Worm (Caenorhabditis elegans) whole organism, young adult: Measurements from ENCODE around the gene timm-17B.1.

Source experiments
- B0261.1 ChIP-seq: sonication (generic microtip); optimal IDR thresholded peaks from 2 replicates; lab custom pipeline; 2016; ENCODE audit warnings: mild to moderate bottlenecking, missing genetic modification characterization, moderate library complexity, missing compliant biosample characterization
- D2030.7 ChIP-seq: fragments of 200-800 bp; sonication (Bioruptor generic); IDR thresholded peaks from 2 replicates; pipeline ENCODE4 v1.3.6; 2022; ENCODE audit warnings: missing genetic modification reagents, missing genetic modification characterization, missing compliant biosample characterization
- F52B5.7 ChIP-seq: sonication (generic microtip); optimal IDR thresholded peaks from 2 replicates; lab custom pipeline; 2016; ENCODE audit warnings: mild to moderate bottlenecking, missing genetic modification characterization, missing compliant biosample characterization
- K11D2.4 ChIP-seq: fragments of 200-800 bp; sonication (Bioruptor generic); IDR thresholded peaks from 2 replicates; pipeline ENCODE4 v1.3.6; 2022; ENCODE audit warnings: missing genetic modification reagents, missing genetic modification characterization, missing compliant biosample characterization
- Y56A3A.18 ChIP-seq: fragments of 200-800 bp; sonication (Bioruptor generic); IDR thresholded peaks from 2 replicates; pipeline ENCODE4 v1.3.6; 2022; ENCODE audit warnings: missing genetic modification reagents, missing genetic modification characterization, missing compliant biosample characterization
- aptf-3 ChIP-seq: fragments of 200-800 bp; sonication (Bioruptor generic); IDR thresholded peaks from 2 replicates; pipeline ENCODE4 v1.3.6; 2022; ENCODE audit warnings: missing genetic modification characterization, missing compliant biosample characterization
- attf-3 ChIP-seq: fragments of 200-800 bp; sonication (Bioruptor generic); conservative IDR thresholded peaks from 2 replicates; pipeline ENCODE4 v1.3.6; 2022; ENCODE audit warnings: missing genetic modification reagents, missing genetic modification characterization, missing compliant biosample characterization
- attf-5 ChIP-seq: fragments of 200-800 bp; sonication (Bioruptor generic); optimal IDR thresholded peaks from 2 replicates; lab custom pipeline; 2018; ENCODE audit warnings: mild to moderate bottlenecking, missing genetic modification characterization, missing compliant biosample characterization
- bed-1 ChIP-seq: fragments of 200-800 bp; sonication (Bioruptor generic); IDR thresholded peaks from 2 replicates; pipeline ENCODE4 v1.3.6; 2022; ENCODE audit warnings: missing genetic modification reagents, missing genetic modification characterization, missing compliant biosample characterization
- cebp-1 ChIP-seq, 2 experiments: fragments of 200-800 bp in 1 of 2; sonication (Bioruptor generic) in 1 of 2; sonication (generic microtip) in 1 of 2; IDR thresholded peaks in 1 of 2; optimal IDR thresholded peaks in 1 of 2; 2 replicates each; pipeline versions ENCODE4 v1.3.6 to Lab custom; 2017 to 2022; ENCODE audit warnings: missing compliant biosample characterization in 2 of 2, missing genetic modification characterization in 2 of 2, mild to moderate bottlenecking in 1 of 2, missing genetic modification reagents in 1 of 2, moderate library complexity in 1 of 2
- cebp-2 ChIP-seq: fragments of 200-800 bp; sonication (Bioruptor generic); IDR thresholded peaks from 2 replicates; pipeline ENCODE4 v1.3.6; 2022; ENCODE audit warnings: missing genetic modification characterization, missing compliant biosample characterization
- ceh-27 ChIP-seq: fragments of 200-800 bp; sonication (Bioruptor generic); optimal IDR thresholded peaks from 2 replicates; lab custom pipeline; 2018; ENCODE audit warnings: mild to moderate bottlenecking, missing genetic modification characterization, moderate library complexity, missing compliant biosample characterization
- ceh-58 ChIP-seq: fragments of 200-800 bp; sonication (Bioruptor generic); IDR thresholded peaks from 2 replicates; pipeline ENCODE4 v1.3.6; 2022; ENCODE audit warnings: missing genetic modification characterization, missing compliant biosample characterization
- chd-7 ChIP-seq: sonication (generic microtip); optimal IDR thresholded peaks from 2 replicates; lab custom pipeline; 2016; ENCODE audit warnings: mild to moderate bottlenecking, missing genetic modification characterization, moderate library complexity, missing compliant biosample characterization
- die-1 ChIP-seq: sonication (generic microtip); optimal IDR thresholded peaks from 2 replicates; lab custom pipeline; 2016; ENCODE audit warnings: missing genotype, mild to moderate bottlenecking, missing genetic modification characterization, missing compliant biosample characterization
- dox-1 ChIP-seq: fragments of 200-800 bp; sonication (Bioruptor generic); IDR thresholded peaks from 2 replicates; pipeline ENCODE4 v1.3.6; 2022; ENCODE audit warnings: missing genetic modification reagents, missing genetic modification characterization, missing compliant biosample characterization
- dpl-1 ChIP-seq: fragments of 150-350 bp; optimal IDR thresholded peaks from 2 replicates; lab custom pipeline; 2014; ENCODE audit warnings: missing biosample characterization, missing genetic modification reagents, missing genetic modification characterization
- egl-18 ChIP-seq: fragments of 200-800 bp; sonication (Bioruptor generic); IDR thresholded peaks from 2 replicates; pipeline ENCODE4 v1.3.6; 2022; ENCODE audit warnings: missing genetic modification reagents, missing genetic modification characterization, missing compliant biosample characterization
- egrh-3 ChIP-seq: fragments of 200-800 bp; sonication (Bioruptor generic); IDR thresholded peaks from 2 replicates; pipeline ENCODE4 v1.3.6; 2022; ENCODE audit warnings: missing genetic modification reagents, missing genetic modification characterization, missing compliant biosample characterization
- ekl-4 ChIP-seq: fragments of 200-800 bp; sonication (Bioruptor generic); IDR thresholded peaks from 2 replicates; pipeline ENCODE4 v1.3.6; 2022; ENCODE audit warnings: missing genetic modification reagents, missing genetic modification characterization, missing compliant biosample characterization
- him-1 ChIP-seq: sonication (generic microtip); optimal IDR thresholded peaks from 2 replicates; lab custom pipeline; 2016; ENCODE audit warnings: missing genotype, missing genetic modification reagents, missing genetic modification characterization, missing compliant biosample characterization
- hrde-1 ChIP-seq: sonication (generic microtip); optimal IDR thresholded peaks from 2 replicates; lab custom pipeline; 2016; ENCODE audit warnings: missing genetic modification characterization, mild to moderate bottlenecking, missing compliant biosample characterization, moderate library complexity, missing genotype, missing genetic modification reagents, borderline replicate concordance
- lag-1 ChIP-seq: fragments of 200-800 bp; sonication (Bioruptor generic); IDR thresholded peaks from 2 replicates; pipeline ENCODE4 v1.3.6; 2022; ENCODE audit warnings: missing genetic modification reagents, missing genetic modification characterization, missing compliant biosample characterization
- let-607 ChIP-seq, 2 experiments: fragments of 200-800 bp in 1 of 2; sonication (Bioruptor generic) in 1 of 2; sonication (generic microtip) in 1 of 2; optimal IDR thresholded peaks; 2 replicates each; lab custom pipeline; 2016 to 2018; ENCODE audit warnings: mild to moderate bottlenecking in 2 of 2, missing compliant biosample characterization in 2 of 2, missing genetic modification characterization in 2 of 2, moderate library complexity in 2 of 2, missing genotype in 1 of 2
- lin-40 ChIP-seq: sonication (generic microtip); optimal IDR thresholded peaks from 2 replicates; lab custom pipeline; 2016; ENCODE audit warnings: missing genetic modification characterization, mild to moderate bottlenecking, missing compliant biosample characterization, missing genotype, missing genetic modification reagents
- lin-54 ChIP-seq: fragments of 200-800 bp; sonication (Bioruptor generic); optimal IDR thresholded peaks from 2 replicates; lab custom pipeline; 2018; ENCODE audit warnings: mild to moderate bottlenecking, missing genetic modification characterization, missing compliant biosample characterization
- lsy-27 ChIP-seq: sonication (generic microtip); optimal IDR thresholded peaks from 2 replicates; lab custom pipeline; 2017; ENCODE audit warnings: missing genetic modification characterization, mild to moderate bottlenecking, missing compliant biosample characterization, antibody characterized with exemption, missing genotype, borderline replicate concordance; ENCODE audit not compliant: insufficient read depth
- madf-10 ChIP-seq: sonication (generic microtip); optimal IDR thresholded peaks from 2 replicates; lab custom pipeline; 2016; ENCODE audit warnings: mild to moderate bottlenecking, missing genetic modification characterization, missing compliant biosample characterization
- madf-3 ChIP-seq: fragments of 200-800 bp; sonication (Bioruptor generic); IDR thresholded peaks from 2 replicates; pipeline ENCODE4 v1.3.6; 2022; ENCODE audit warnings: missing genetic modification reagents, missing genetic modification characterization, missing compliant biosample characterization
- madf-6 ChIP-seq: fragments of 200-800 bp; sonication (Bioruptor generic); IDR thresholded peaks from 2 replicates; pipeline ENCODE4 v1.3.6; 2022; ENCODE audit warnings: missing genetic modification reagents, missing genetic modification characterization, missing compliant biosample characterization
- mcd-1 ChIP-seq: fragments of 200-800 bp; sonication (Bioruptor generic); IDR thresholded peaks from 2 replicates; pipeline ENCODE4 v1.3.6; 2022; ENCODE audit warnings: missing genetic modification reagents, missing genetic modification characterization, missing compliant biosample characterization
- mes-4 ChIP-seq: sonication (generic microtip); optimal IDR thresholded peaks from 2 replicates; lab custom pipeline; 2016; ENCODE audit warnings: missing genotype, missing genetic modification characterization, missing compliant biosample characterization
- nfya-1 ChIP-seq: sonication (generic microtip); optimal IDR thresholded peaks from 2 replicates; lab custom pipeline; 2017; ENCODE audit warnings: antibody characterized with exemption, missing compliant biosample characterization, missing genetic modification characterization, borderline replicate concordance; ENCODE audit not compliant: insufficient read depth
- nhr-179 ChIP-seq: sonication (generic microtip); optimal IDR thresholded peaks from 2 replicates; lab custom pipeline; 2016; ENCODE audit warnings: mild to moderate bottlenecking, missing genetic modification characterization, missing compliant biosample characterization
- nhr-90 ChIP-seq: sonication (generic microtip); optimal IDR thresholded peaks from 2 replicates; lab custom pipeline; 2016; ENCODE audit warnings: missing genotype, mild to moderate bottlenecking, missing genetic modification characterization, missing compliant biosample characterization
- rec-8 ChIP-seq, 2 experiments: sonication (generic microtip); optimal IDR thresholded peaks; 2 replicates each; lab custom pipeline; 2016; ENCODE audit warnings: mild to moderate bottlenecking in 2 of 2, missing genetic modification characterization in 2 of 2, missing genetic modification reagents in 2 of 2, missing genotype in 2 of 2, missing biosample characterization in 1 of 2, missing compliant biosample characterization in 1 of 2, moderate library complexity in 1 of 2
- repo-1 ChIP-seq: sonication (generic microtip); optimal IDR thresholded peaks from 2 replicates; lab custom pipeline; 2017; ENCODE audit warnings: mild to moderate bottlenecking, missing genetic modification characterization, missing compliant biosample characterization
- snpc-1.3 ChIP-seq: sonication (generic microtip); optimal IDR thresholded peaks from 2 replicates; lab custom pipeline; 2017; ENCODE audit warnings: missing genetic modification characterization, mild to moderate bottlenecking, missing compliant biosample characterization, antibody characterized with exemption, moderate library complexity, missing genotype, missing genetic modification reagents; ENCODE audit not compliant: insufficient read depth
- snpc-4 ChIP-seq, 5 experiments: fragments of 150-350 bp in 1 of 5; sonication (generic microtip) in 4 of 5; optimal IDR thresholded peaks; 2 replicates each; lab custom pipeline; 2014 to 2018; ENCODE audit warnings: missing genetic modification characterization in 5 of 5, missing biosample characterization in 3 of 5, antibody characterized with exemption in 2 of 5, mild to moderate bottlenecking in 2 of 5, missing compliant biosample characterization in 2 of 5, missing genotype in 2 of 5, moderate library complexity in 2 of 5, missing genetic modification reagents in 1 of 5
- somi-1 ChIP-seq: fragments of 200-800 bp; sonication (Bioruptor generic); optimal IDR thresholded peaks from 2 replicates; lab custom pipeline; 2018; ENCODE audit warnings: mild to moderate bottlenecking, missing genetic modification characterization, missing compliant biosample characterization
- tbp1 ChIP-seq: fragments of 200-800 bp; sonication (Bioruptor generic); optimal IDR thresholded peaks from 2 replicates; lab custom pipeline; 2018; ENCODE audit warnings: mild to moderate bottlenecking, missing genetic modification characterization, missing compliant biosample characterization
- tlf-1 ChIP-seq: fragments of 200-800 bp; sonication (Bioruptor generic); optimal IDR thresholded peaks from 2 replicates; lab custom pipeline; 2018; ENCODE audit warnings: mild to moderate bottlenecking, missing genetic modification characterization, missing compliant biosample characterization
- unc-62 ChIP-seq: fragments of 150-350 bp; optimal IDR thresholded peaks from 2 replicates; lab custom pipeline; 2014; ENCODE audit warnings: missing biosample characterization, missing genetic modification reagents, missing genetic modification characterization
- zim-3 ChIP-seq: sonication (generic microtip); optimal IDR thresholded peaks from 2 replicates; lab custom pipeline; 2017; ENCODE audit warnings: mild to moderate bottlenecking, missing genetic modification characterization, moderate library complexity, missing compliant biosample characterization
- ztf-18 ChIP-seq: sonication (generic microtip); optimal IDR thresholded peaks from 2 replicates; lab custom pipeline; 2016; ENCODE audit warnings: missing genotype, mild to moderate bottlenecking, missing genetic modification characterization, missing compliant biosample characterization
- ztf-22 ChIP-seq: fragments of 200-800 bp; sonication (Bioruptor generic); optimal IDR thresholded peaks from 2 replicates; lab custom pipeline; 2018; ENCODE audit warnings: mild to moderate bottlenecking, missing genetic modification characterization, moderate library complexity, missing compliant biosample characterization
- ztf-6 ChIP-seq: fragments of 200-800 bp; sonication (Bioruptor generic); IDR thresholded peaks from 2 replicates; pipeline ENCODE4 v1.3.6; 2022; ENCODE audit warnings: missing genetic modification reagents, missing genetic modification characterization, missing compliant biosample characterization

timm-17B.1 gene

ce11 chrIV:4745422-4745821, at the start of gene timm-17B.1:
Gene timm-17B.1 (minus strand): TSS chrIV:4745492.
- TF ChIP-seq ceh-58 (GFP tag; lab: Robert Waterston, UW) (no peak), let-607 (tag; optimal IDR thresholded peaks at IDR 0.05; lab: Kevin White, UChicago) (peak in 1 of 2 experiments; percentile 14), tlf-1 (GFP tag; lab: Kevin White, UChicago) (no peak), hrde-1 (tag; lab: Kevin White, UChicago) (no peak), D2030.7 (no peak), him-1 (tag; lab: Kevin White, UChicago) (peak; percentile 51), lin-54 (peak; percentile 67), madf-10 (tag; lab: Kevin White, UChicago) (no peak), repo-1 (no peak), egl-18 (no peak), dpl-1 (GFP tag; lab: Kevin White, UChicago) (no peak), lsy-27 (tag; lab: Kevin White, UChicago) (no peak), attf-5 (peak; percentile 17), ekl-4 (GFP tag; lab: Robert Waterston, UW) (0 out of 2 replicates have a peak, but pooled peaks have one; percentile 58), ztf-18 (tag; lab: Kevin White, UChicago) (peak; percentile 97), F52B5.7 (tag; lab: Kevin White, UChicago) (no peak), bed-1 (no peak), chd-7 (tag; lab: Kevin White, UChicago) (no peak), cebp-1 (GFP tag; IDR thresholded peaks at IDR 0.05; lab: Robert Waterston, UW) (no peak), cebp-1 (tag; optimal IDR thresholded peaks at IDR 0.05; lab: Kevin White, UChicago) (peak; percentile 62), cebp-2 (GFP tag; lab: Robert Waterston, UW) (no peak), attf-3 (GFP tag; lab: Robert Waterston, UW) (no peak), nhr-90 (no peak), mcd-1 (peak; percentile 88), nhr-179 (tag; lab: Kevin White, UChicago) (no peak), Y56A3A.18 (peak; percentile 29; the same call in 1 of the 2 replicates), K11D2.4 (no peak), unc-62 (GFP tag; lab: Kevin White, UChicago) (no peak), B0261.1 (tag; lab: Kevin White, UChicago) (no peak), lag-1 (GFP tag; lab: Robert Waterston, UW) (no peak), madf-3 (GFP tag; lab: Robert Waterston, UW) (no peak), tbp1 (GFP tag; lab: Kevin White, UChicago) (peak; percentile 9), egrh-3 (GFP tag; lab: Robert Waterston, UW) (no peak), die-1 (tag; lab: Kevin White, UChicago) (no peak), snpc-4 (GFP tag; optimal IDR thresholded peaks at IDR 0.05; lab: Kevin White, UChicago) (peak; percentile 12), snpc-4 (tag; optimal IDR thresholded peaks at IDR 0.05; lab: Kevin White, UChicago) (peak; percentile 34 to 64 (median 54)), madf-6 (peak; percentile 30; the same call in 1 of the 2 replicates), zim-3 (tag; lab: Kevin White, UChicago) (no peak), lin-40 (tag; lab: Kevin White, UChicago) (peak; percentile 67), nfya-1 (tag; lab: Kevin White, UChicago) (no peak), snpc-1.3 (no peak), aptf-3 (no peak), mes-4 (tag; lab: Kevin White, UChicago) (no peak), rec-8 (tag; optimal IDR thresholded peaks at IDR 0.05; lab: Kevin White, UChicago) (no peak), somi-1 (GFP tag; lab: Kevin White, UChicago) (no peak), dox-1 (GFP tag; lab: Robert Waterston, UW) (peak; percentile 68), ztf-6 (GFP tag; lab: Robert Waterston, UW) (no peak), ceh-27 (GFP tag; lab: Kevin White, UChicago) (no peak), ztf-22 (GFP tag; lab: Kevin White, UChicago) (no peak)
